Worm (Caenorhabditis elegans) whole organism, young adult: Measurements from ENCODE around the gene T03G6.3.

Experiments used
- attf-5 ChIP-seq: fragments of 200-800 bp; sonication (Bioruptor generic); optimal IDR thresholded peaks from 2 replicates; lab custom pipeline; 2018; ENCODE audit warnings: mild to moderate bottlenecking, missing genetic modification characterization, missing compliant biosample characterization
- ceh-40 ChIP-seq: fragments of 200-800 bp; sonication (Bioruptor generic); IDR thresholded peaks from 2 replicates; pipeline ENCODE4 v1.3.6; 2022; ENCODE audit warnings: missing genetic modification characterization, missing compliant biosample characterization

DNA sequence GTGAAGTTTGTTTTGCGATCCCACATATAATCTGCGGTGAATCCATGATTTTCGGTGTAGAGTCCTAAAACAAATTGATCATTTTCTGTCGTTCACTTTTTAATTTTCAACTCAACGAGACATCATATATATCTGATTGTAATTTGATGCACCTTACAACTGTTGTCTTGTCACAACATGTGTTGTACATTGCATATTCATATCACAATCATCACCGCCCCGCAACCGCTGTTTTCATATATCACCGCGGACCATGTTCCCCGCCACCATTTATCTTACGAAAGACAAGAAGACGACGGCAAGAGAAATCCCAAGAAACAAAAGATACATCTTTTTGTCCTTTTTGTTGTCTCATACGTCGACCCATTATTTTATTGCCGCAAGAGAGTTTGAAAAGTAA is 1.4 kb downstream of the T03G6.3 start:
- TF ChIP-seq attf-5 = no peak
- no peak for TF ChIP-seq ceh-40 (GFP tag; lab: Robert Waterston, UW)
